Fruit fly (Drosophila melanogaster) whole organism, embryonic: ENCODE data around the gene CG11858.

Source experiments
- Abd-B ChIP-seq: fragments of 200-800 bp; sonication (Bioruptor generic); optimal IDR thresholded peaks from 2 replicates; lab custom pipeline; 2018; ENCODE audit warnings: missing biosample characterization, mild to moderate bottlenecking, missing genetic modification characterization, moderate library complexity
- CG10209 ChIP-seq: fragments of 200-800 bp; sonication (Bioruptor generic); optimal IDR thresholded peaks from 3 replicates; lab custom pipeline; 2017; ENCODE audit warnings: missing biosample characterization, mild to moderate bottlenecking, missing genetic modification characterization, missing genetic modification reagents
- CG10462 ChIP-seq: fragments of 200-800 bp; sonication (Bioruptor generic); optimal IDR thresholded peaks from 2 replicates; lab custom pipeline; 2016; ENCODE audit warnings: missing biosample characterization, missing genetic modification characterization
- CG11398 ChIP-seq: fragments of 200-800 bp; sonication (Bioruptor generic); optimal IDR thresholded peaks from 2 replicates; lab custom pipeline; 2016; ENCODE audit warnings: missing biosample characterization, missing genetic modification characterization
- CG11695 ChIP-seq: fragments of 200-800 bp; sonication (Bioruptor generic); IDR thresholded peaks from 3 replicates; pipeline ENCODE4 v1.3.6; 2022; ENCODE audit warnings: missing biosample characterization, missing genetic modification characterization
- CG11696 ChIP-seq: fragments of 200-800 bp; sonication (Bioruptor generic); IDR thresholded peaks from 2 replicates; pipeline ENCODE4 v1.3.6; 2022; ENCODE audit warnings: missing biosample characterization, missing genetic modification characterization
- CG12219 ChIP-seq: fragments of 200-800 bp; sonication (Bioruptor generic); optimal IDR thresholded peaks from 3 replicates; lab custom pipeline; 2018; ENCODE audit warnings: missing biosample characterization, mild to moderate bottlenecking, missing genetic modification characterization
- CG12236 ChIP-seq: fragments of 200-800 bp; sonication (Bioruptor generic); optimal IDR thresholded peaks from 2 replicates; lab custom pipeline; 2016; ENCODE audit warnings: missing biosample characterization, missing genetic modification characterization
- CG15479 ChIP-seq: fragments of 200-800 bp; sonication (Bioruptor generic); optimal IDR thresholded peaks from 3 replicates; lab custom pipeline; 2019; ENCODE audit warnings: missing biosample characterization, mild to moderate bottlenecking, missing genetic modification characterization, moderate library complexity
- CG15514 ChIP-seq: fragments of 200-800 bp; sonication (Bioruptor generic); optimal IDR thresholded peaks from 3 replicates; lab custom pipeline; 2017; ENCODE audit warnings: missing biosample characterization, missing genetic modification characterization, mild to moderate bottlenecking, moderate library complexity, missing genetic modification reagents
- CG16813 ChIP-seq: fragments of 200-800 bp; sonication (Bioruptor generic); IDR thresholded peaks from 3 replicates; pipeline ENCODE4 v1.3.6; 2022; ENCODE audit warnings: missing biosample characterization, missing genetic modification characterization; ENCODE audit not compliant: partially characterized antibody
- CG17829 ChIP-seq: fragments of 200-800 bp; optimal IDR thresholded peaks from 2 replicates; lab custom pipeline; 2019; ENCODE audit warnings: missing biosample characterization, mild to moderate bottlenecking, missing genetic modification characterization, moderate library complexity
- CG1792 ChIP-seq: fragments of 200-800 bp; sonication (Bioruptor generic); optimal IDR thresholded peaks from 2 replicates; lab custom pipeline; 2016; ENCODE audit warnings: missing biosample characterization, missing genetic modification characterization
- CG18599 ChIP-seq: fragments of 200-800 bp; sonication (Bioruptor generic); optimal IDR thresholded peaks from 3 replicates; lab custom pipeline; 2017; ENCODE audit warnings: missing biosample characterization, missing genetic modification characterization, mild to moderate bottlenecking, moderate library complexity, missing genetic modification reagents
- CG2875 ChIP-seq: fragments of 200-800 bp; sonication (Bioruptor generic); optimal IDR thresholded peaks from 2 replicates; lab custom pipeline; 2017; ENCODE audit warnings: missing biosample characterization, mild to moderate bottlenecking, missing genetic modification characterization, missing genetic modification reagents
- CG30403 ChIP-seq: fragments of 200-800 bp; sonication (Bioruptor generic); optimal IDR thresholded peaks from 3 replicates; lab custom pipeline; 2016; ENCODE audit warnings: missing biosample characterization, missing genetic modification characterization
- CG34224 ChIP-seq: fragments of 200-800 bp; sonication (Bioruptor generic); IDR thresholded peaks from 3 replicates; pipeline ENCODE4 v1.3.6; 2022; ENCODE audit warnings: missing biosample characterization, missing genetic modification characterization; ENCODE audit not compliant: partially characterized antibody
- CG34422 ChIP-seq: fragments of 200-800 bp; sonication (Bioruptor generic); IDR thresholded peaks from 3 replicates; pipeline ENCODE4 v1.3.6; 2022; ENCODE audit warnings: missing biosample characterization, missing genetic modification characterization
- CG4617 ChIP-seq: fragments of 200-800 bp; sonication (Bioruptor generic); optimal IDR thresholded peaks from 3 replicates; lab custom pipeline; 2016; ENCODE audit warnings: missing biosample characterization, missing genetic modification characterization, borderline replicate concordance
- CG4820 ChIP-seq: fragments of 200-800 bp; sonication (Bioruptor generic); optimal IDR thresholded peaks from 3 replicates; lab custom pipeline; 2016; ENCODE audit warnings: missing biosample characterization, missing genetic modification characterization
- CG4854 ChIP-seq: fragments of 200-800 bp; sonication (Bioruptor generic); optimal IDR thresholded peaks from 2 replicates; lab custom pipeline; 2016; ENCODE audit warnings: missing biosample characterization, missing genetic modification characterization, inconsistent platforms
- CG5953 ChIP-seq: fragments of 200-800 bp; sonication (Bioruptor generic); IDR thresholded peaks from 2 replicates; pipeline ENCODE4 v1.3.6; 2022; ENCODE audit warnings: missing biosample characterization, missing genetic modification characterization
- CG7839 ChIP-seq: fragments of 200-800 bp; sonication (Bioruptor generic); optimal IDR thresholded peaks from 3 replicates; lab custom pipeline; 2018; ENCODE audit warnings: missing biosample characterization, mild to moderate bottlenecking, missing genetic modification characterization, moderate library complexity
- D19A ChIP-seq: fragments of 200-800 bp; optimal IDR thresholded peaks from 3 replicates; lab custom pipeline; 2019; ENCODE audit warnings: missing biosample characterization, mild to moderate bottlenecking, missing genetic modification characterization, moderate library complexity
- E2f1 ChIP-seq: fragments of 200-800 bp; sonication (Bioruptor generic); IDR thresholded peaks from 2 replicates; pipeline ENCODE4 v1.3.6; 2022; ENCODE audit warnings: missing biosample characterization, missing genetic modification characterization
- Fer2 ChIP-seq: fragments of 200-800 bp; sonication (Bioruptor generic); optimal IDR thresholded peaks from 2 replicates; lab custom pipeline; 2018; ENCODE audit warnings: missing biosample characterization, mild to moderate bottlenecking, missing genetic modification characterization, moderate library complexity
- H15 ChIP-seq: fragments of 200-800 bp; sonication (Bioruptor generic); IDR thresholded peaks from 3 replicates; pipeline ENCODE4 v1.3.6; 2022; ENCODE audit warnings: missing biosample characterization, missing genetic modification characterization
- Hey ChIP-seq: fragments of 200-800 bp; sonication (Bioruptor generic); optimal IDR thresholded peaks from 3 replicates; lab custom pipeline; 2018; ENCODE audit warnings: missing biosample characterization, mild to moderate bottlenecking, missing genetic modification characterization
- Hmx ChIP-seq: fragments of 200-800 bp; sonication (Bioruptor generic); optimal IDR thresholded peaks from 2 replicates; lab custom pipeline; 2016; ENCODE audit warnings: missing biosample characterization, missing genetic modification characterization
- NC2β ChIP-seq: fragments of 200-800 bp; sonication (Bioruptor generic); optimal IDR thresholded peaks from 2 replicates; lab custom pipeline; 2016; ENCODE audit warnings: missing biosample characterization, missing genetic modification characterization
- Opbp ChIP-seq: fragments of 200-800 bp; sonication (Bioruptor generic); IDR thresholded peaks from 3 replicates; pipeline ENCODE4 v1.3.6; 2022; ENCODE audit warnings: missing biosample characterization, missing genetic modification characterization; ENCODE audit not compliant: partially characterized antibody
- Sry-δ ChIP-seq: fragments of 200-800 bp; sonication (Bioruptor generic); optimal IDR thresholded peaks from 2 replicates; lab custom pipeline; 2016; ENCODE audit warnings: missing biosample characterization, missing genetic modification characterization
- YL-1 ChIP-seq: fragments of 200-800 bp; sonication (Bioruptor generic); optimal IDR thresholded peaks from 3 replicates; lab custom pipeline; 2017; ENCODE audit warnings: missing biosample characterization, mild to moderate bottlenecking, missing genetic modification characterization
- crp ChIP-seq, 2 experiments: fragments of 200-800 bp; sonication (Bioruptor generic); optimal IDR thresholded peaks; 2 replicates in 1 of 2; 3 replicates in 1 of 2; lab custom pipeline; 2017; ENCODE audit warnings: missing biosample characterization in 2 of 2, missing genetic modification characterization in 2 of 2, mild to moderate bottlenecking in 1 of 2, moderate library complexity in 1 of 2
- ems ChIP-seq: fragments of 200-800 bp; sonication (Bioruptor generic); optimal IDR thresholded peaks from 3 replicates; lab custom pipeline; 2016; ENCODE audit warnings: missing biosample characterization, missing genetic modification characterization
- en ChIP-seq: fragments of 200-800 bp; sonication (Bioruptor generic); optimal IDR thresholded peaks from 2 replicates; lab custom pipeline; 2016; ENCODE audit warnings: missing biosample characterization, missing genetic modification characterization
- gsb ChIP-seq: fragments of 200-800 bp; sonication (Bioruptor generic); IDR thresholded peaks from 2 replicates; pipeline ENCODE4 v1.3.6; 2022; ENCODE audit warnings: missing biosample characterization, missing genetic modification characterization
- ind ChIP-seq: fragments of 200-800 bp; sonication (Bioruptor generic); optimal IDR thresholded peaks from 3 replicates; lab custom pipeline; 2016; ENCODE audit warnings: missing biosample characterization, missing genetic modification characterization
- jing ChIP-seq: fragments of 200-800 bp; sonication (Bioruptor generic); optimal IDR thresholded peaks from 2 replicates; lab custom pipeline; 2018; ENCODE audit warnings: missing biosample characterization, mild to moderate bottlenecking, missing genetic modification characterization
- jumu ChIP-seq: fragments of 200-800 bp; sonication (Bioruptor generic); optimal IDR thresholded peaks from 3 replicates; lab custom pipeline; 2016; ENCODE audit warnings: missing biosample characterization, missing genetic modification characterization
- kay ChIP-seq: fragments of 200-800 bp; sonication (Bioruptor generic); optimal IDR thresholded peaks from 2 replicates; lab custom pipeline; 2016; ENCODE audit warnings: missing biosample characterization, missing genetic modification characterization
- luna ChIP-seq: fragments of 200-800 bp; sonication (Bioruptor generic); optimal IDR thresholded peaks from 2 replicates; lab custom pipeline; 2016; ENCODE audit warnings: missing biosample characterization, missing genetic modification characterization
- onecut ChIP-seq: fragments of 200-800 bp; sonication (Bioruptor generic); IDR thresholded peaks from 2 replicates; pipeline ENCODE4 v1.3.6; 2022; ENCODE audit warnings: missing biosample characterization, missing genetic modification characterization
- pros ChIP-seq: fragments of 200-800 bp; sonication (Bioruptor generic); optimal IDR thresholded peaks from 3 replicates; lab custom pipeline; 2019; ENCODE audit warnings: missing biosample characterization, mild to moderate bottlenecking, missing genetic modification characterization, moderate library complexity
- pzg ChIP-seq: fragments of 200-800 bp; sonication (Bioruptor generic); optimal IDR thresholded peaks from 3 replicates; lab custom pipeline; 2018; ENCODE audit warnings: missing biosample characterization, mild to moderate bottlenecking, missing genetic modification characterization, moderate library complexity
- rib ChIP-seq: fragments of 200-800 bp; sonication (Bioruptor generic); IDR thresholded peaks from 2 replicates; pipeline ENCODE4 v1.3.6; 2022; ENCODE audit warnings: missing biosample characterization, missing genetic modification characterization
- seq ChIP-seq: fragments of 200-800 bp; sonication (Bioruptor generic); IDR thresholded peaks from 2 replicates; pipeline ENCODE4 v1.3.6; 2022; ENCODE audit warnings: missing biosample characterization, missing genetic modification characterization
- ssp ChIP-seq: fragments of 200-800 bp; sonication (Bioruptor generic); IDR thresholded peaks from 2 replicates; pipeline ENCODE4 v1.3.6; 2022; ENCODE audit warnings: missing biosample characterization, missing genetic modification characterization
- tx ChIP-seq: fragments of 200-800 bp; sonication (Bioruptor generic); optimal IDR thresholded peaks from 2 replicates; lab custom pipeline; 2016; ENCODE audit warnings: missing biosample characterization, missing genetic modification characterization
- wdn ChIP-seq: fragments of 200-800 bp; sonication (Bioruptor generic); IDR thresholded peaks from 2 replicates; pipeline ENCODE4 v1.3.6; 2022; ENCODE audit warnings: missing biosample characterization, missing genetic modification characterization

CG11858 gene

DNA sequence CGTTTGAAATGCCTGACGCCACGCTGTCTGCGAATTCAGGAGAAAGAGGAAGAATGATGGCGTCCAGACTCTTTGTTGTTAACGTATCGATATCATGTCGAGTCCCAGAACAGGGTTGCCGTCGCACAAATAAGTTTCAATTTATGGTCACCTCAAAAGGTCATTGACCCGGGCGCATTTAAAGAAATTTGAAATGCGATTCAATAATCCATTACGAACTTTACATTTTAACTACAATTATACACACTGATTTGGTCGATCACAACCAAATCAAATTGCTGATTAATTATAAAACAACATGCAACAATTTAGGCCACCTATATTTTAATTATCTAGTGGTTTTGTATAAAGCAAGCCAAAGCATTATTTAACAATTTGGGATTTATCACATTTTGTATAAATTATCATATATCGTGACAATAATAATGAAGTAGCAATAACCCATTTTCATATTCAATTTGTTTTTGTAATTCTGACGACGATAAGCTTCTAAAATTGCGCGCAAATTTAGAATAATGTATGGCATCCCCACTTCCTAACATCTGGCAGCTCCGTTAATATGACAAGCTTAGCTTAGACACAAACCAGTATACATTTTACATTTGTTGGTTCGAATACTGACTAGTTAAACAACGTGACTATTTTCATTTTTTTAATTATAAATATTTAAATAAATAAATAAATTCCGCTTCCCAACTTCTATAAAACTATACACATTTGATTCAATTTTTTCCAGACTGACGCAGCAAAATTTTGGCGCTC lies 17.3 kb upstream of the CG11858 start, which contains the start of gene bam (continued):
- TF ChIP-seq tx (GFP tag; lab: Kevin White, UChicago) (no peak), CG1792 (GFP tag; lab: Kevin White, UChicago) (no peak), jumu (no peak), CG18599 (GFP tag; lab: Kevin White, UChicago) (no peak), CG12236 (GFP tag; lab: Kevin White, UChicago) (no peak), Opbp (0 out of 3 replicates have a peak, but pooled peaks have one; percentile 31), CG10462 (GFP tag; lab: Kevin White, UChicago) (no peak), CG34224 (GFP tag; lab: Robert Waterston, UW) (no peak), CG4617 (no peak), CG4820 (GFP tag; lab: Kevin White, UChicago) (no peak), NC2β (GFP tag; lab: Kevin White, UChicago) (no peak), CG16813 (no peak), CG5953 (GFP tag; lab: Robert Waterston, UW) (no peak), jing (GFP tag; lab: Kevin White, UChicago) (no peak), en (GFP tag; lab: Kevin White, UChicago) (no peak), Fer2 (tag; lab: Kevin White, UChicago) (no peak), CG15514 (GFP tag; lab: Kevin White, UChicago) (peak; percentile 89), crp (GFP tag; optimal IDR thresholded peaks at IDR 0.05; lab: Kevin White, UChicago) (no peak), YL-1 (peak; percentile 18), CG15479 (no peak), CG11398 (GFP tag; lab: Kevin White, UChicago) (no peak), H15 (GFP tag; lab: Robert Waterston, UW) (no peak), seq (GFP tag; lab: Robert Waterston, UW) (no peak), CG11696 (GFP tag; lab: Robert Waterston, UW) (no peak), CG7839 (no peak), ssp (GFP tag; lab: Robert Waterston, UW) (no peak), kay (no peak), CG30403 (GFP tag; lab: Kevin White, UChicago) (no peak), CG34422 (GFP tag; lab: Robert Waterston, UW) (no peak), pzg (GFP tag; lab: Kevin White, UChicago) (peak; percentile 81), D19A (no peak), E2f1 (GFP tag; lab: Robert Waterston, UW) (no peak; the same call in 1 of the 2 replicates), luna (GFP tag; lab: Kevin White, UChicago) (no peak), CG17829 (tag; lab: Kevin White, UChicago) (peak; percentile 52), onecut (GFP tag; lab: Robert Waterston, UW) (no peak), ems (GFP tag; lab: Kevin White, UChicago) (no peak), ind (GFP tag; lab: Kevin White, UChicago) (no peak), CG2875 (no peak), wdn (GFP tag; lab: Robert Waterston, UW) (no peak), Hmx (GFP tag; lab: Kevin White, UChicago) (no peak), CG11695 (GFP tag; lab: Robert Waterston, UW) (no peak), pros (GFP tag; lab: Kevin White, UChicago) (no peak), rib (GFP tag; lab: Robert Waterston, UW) (no peak), CG10209 (no peak), CG4854 (GFP tag; lab: Kevin White, UChicago) (no peak), Hey (tag; lab: Kevin White, UChicago) (no peak), Abd-B (GFP tag; lab: Kevin White, UChicago) (no peak), gsb (GFP tag; lab: Robert Waterston, UW) (no peak), CG12219 (no peak), Sry-δ (GFP tag; lab: Kevin White, UChicago) (no peak)
